Fruit fly (Drosophila melanogaster) whole organism, prepupa: ENCODE results near the gene CG10588.
A peak's percentile ranks its signal among the peaks of the same experiment; 100 is the strongest.

Experiments used
- Blimp-1 ChIP-seq: fragments of 200-800 bp; sonication (Bioruptor generic); optimal IDR thresholded peaks from 3 replicates; lab custom pipeline; 2017; ENCODE audit warnings: missing biosample characterization, missing genetic modification characterization, mild to moderate bottlenecking, moderate library complexity, missing genetic modification reagents
- CG1621 ChIP-seq: fragments of 200-800 bp; sonication (Bioruptor generic); optimal IDR thresholded peaks from 3 replicates; lab custom pipeline; 2018; ENCODE audit warnings: missing biosample characterization, mild to moderate bottlenecking, missing genetic modification characterization
- CG16779 ChIP-seq: fragments of 200-800 bp; sonication (Bioruptor generic); optimal IDR thresholded peaks from 3 replicates; lab custom pipeline; 2017; ENCODE audit warnings: missing biosample characterization, mild to moderate bottlenecking, missing genetic modification characterization
- CG32006 ChIP-seq: fragments of 200-800 bp; sonication (Bioruptor generic); optimal IDR thresholded peaks from 3 replicates; lab custom pipeline; 2017; ENCODE audit warnings: missing biosample characterization, mild to moderate bottlenecking, missing genetic modification characterization
- CG6163 ChIP-seq: fragments of 200-800 bp; sonication (Bioruptor generic); IDR thresholded peaks from 3 replicates; pipeline ENCODE4 v1.3.6; 2022; ENCODE audit warnings: missing biosample characterization, missing genetic modification characterization
- CG6854 ChIP-seq: fragments of 200-800 bp; sonication (Bioruptor generic); optimal IDR thresholded peaks from 2 replicates; lab custom pipeline; 2017; ENCODE audit warnings: missing biosample characterization, mild to moderate bottlenecking, missing genetic modification characterization
- CG7368 ChIP-seq: fragments of 200-800 bp; sonication (Bioruptor generic); optimal IDR thresholded peaks from 3 replicates; lab custom pipeline; 2016; ENCODE audit warnings: missing biosample characterization, missing genetic modification characterization
- fkh ChIP-seq: fragments of 200-800 bp; sonication (Bioruptor generic); optimal IDR thresholded peaks from 3 replicates; lab custom pipeline; 2017; ENCODE audit warnings: missing biosample characterization, mild to moderate bottlenecking, missing genetic modification characterization, moderate library complexity
- lz ChIP-seq: fragments of 200-800 bp; sonication (Bioruptor generic); optimal IDR thresholded peaks from 3 replicates; lab custom pipeline; 2016; ENCODE audit warnings: missing biosample characterization, missing genetic modification characterization
- ss ChIP-seq, 2 experiments: fragments of 200-800 bp; sonication (Bioruptor generic); optimal IDR thresholded peaks; 2 replicates in 1 of 2; 3 replicates in 1 of 2; lab custom pipeline; 2017 to 2018; ENCODE audit warnings: mild to moderate bottlenecking in 2 of 2, missing biosample characterization in 2 of 2, missing genetic modification characterization in 2 of 2, moderate library complexity in 1 of 2
- topi ChIP-seq: fragments of 200-800 bp; sonication (Bioruptor generic); optimal IDR thresholded peaks from 3 replicates; lab custom pipeline; 2016; ENCODE audit warnings: missing biosample characterization, missing genetic modification characterization

dm6 chr3L:20950136-20950499 is 6.6 kb upstream of the CG10588 start:
- peak; percentile 93 to 96 for TF ChIP-seq ss (GFP tag; optimal IDR thresholded peaks at IDR 0.05; lab: Kevin White, UChicago)
- peak; percentile 66 for TF ChIP-seq CG6854 (GFP tag; lab: Kevin White, UChicago)
- TF ChIP-seq topi (GFP tag; lab: Kevin White, UChicago): peak; percentile 97
- TF ChIP-seq CG32006 (GFP tag; lab: Kevin White, UChicago): peak; percentile 94
- peak; percentile 87 for TF ChIP-seq CG16779 (tag; lab: Kevin White, UChicago)
- peak; percentile 78 for TF ChIP-seq Blimp-1 (GFP tag; lab: Kevin White, UChicago)
- no peak for TF ChIP-seq fkh (GFP tag; lab: Kevin White, UChicago)
- TF ChIP-seq lz (GFP tag; lab: Kevin White, UChicago): peak; percentile 96
- TF ChIP-seq CG7368 (GFP tag; lab: Kevin White, UChicago): peak; percentile 86
- TF ChIP-seq CG6163 (GFP tag; lab: Robert Waterston, UW): peak; percentile 90
- TF ChIP-seq CG1621 (tag; lab: Kevin White, UChicago): peak; percentile 92
